Worm (Caenorhabditis elegans) whole organism, early embryonic: Measurements from ENCODE around the gene T23F2.2.

Source experiments
- B0310.2 ChIP-seq: sonication (generic microtip); optimal IDR thresholded peaks from 2 replicates; lab custom pipeline; 2016; ENCODE audit warnings: mild to moderate bottlenecking, missing genetic modification characterization, missing compliant biosample characterization
- F13C5.2 ChIP-seq: sonication (generic microtip); optimal IDR thresholded peaks from 2 replicates; lab custom pipeline; 2017; ENCODE audit warnings: mild to moderate bottlenecking, missing genetic modification characterization, inconsistent platforms, missing compliant biosample characterization
- aly-1 ChIP-seq: sonication (generic microtip); optimal IDR thresholded peaks from 2 replicates; lab custom pipeline; 2016; ENCODE audit warnings: missing genetic modification characterization, missing compliant biosample characterization
- ama-1 ChIP-seq: fragments of 150-350 bp; optimal IDR thresholded peaks from 2 replicates; lab custom pipeline; 2014
- ceh-13 ChIP-seq: fragments of 200-800 bp; sonication (Bioruptor generic); optimal IDR thresholded peaks from 2 replicates; lab custom pipeline; 2018; ENCODE audit warnings: mild to moderate bottlenecking, missing genetic modification characterization, missing compliant biosample characterization
- ceh-36 ChIP-seq: sonication (generic microtip); optimal IDR thresholded peaks from 2 replicates; lab custom pipeline; 2016; ENCODE audit warnings: missing genetic modification characterization, inconsistent platforms, missing compliant biosample characterization
- ets-7 ChIP-seq: sonication (generic microtip); optimal IDR thresholded peaks from 2 replicates; lab custom pipeline; 2016; ENCODE audit warnings: missing genotype, missing genetic modification characterization, missing compliant biosample characterization
- flt-1 ChIP-seq: fragments of 200-800 bp; sonication (Bioruptor generic); IDR thresholded peaks from 2 replicates; pipeline ENCODE4 v1.3.6; 2022; ENCODE audit warnings: missing genetic modification characterization, missing compliant biosample characterization
- hmbx-1 ChIP-seq: sonication (generic microtip); optimal IDR thresholded peaks from 2 replicates; lab custom pipeline; 2016; ENCODE audit warnings: mild to moderate bottlenecking, missing genetic modification characterization, missing compliant biosample characterization
- hmg-4 ChIP-seq: fragments of 200-800 bp; sonication (Bioruptor generic); optimal IDR thresholded peaks from 2 replicates; lab custom pipeline; 2018; ENCODE audit warnings: mild to moderate bottlenecking, missing genetic modification characterization, missing compliant biosample characterization
- hnd-1 ChIP-seq: sonication (generic microtip); optimal IDR thresholded peaks from 2 replicates; lab custom pipeline; 2016; ENCODE audit warnings: missing genetic modification characterization, missing compliant biosample characterization
- pes-1 ChIP-seq: fragments of 200-800 bp; sonication (Bioruptor generic); IDR thresholded peaks from 2 replicates; pipeline ENCODE4 v1.3.6; 2022; ENCODE audit warnings: missing genetic modification reagents, missing genetic modification characterization, missing compliant biosample characterization
- scrt-1 ChIP-seq: fragments of 200-800 bp; sonication (Bioruptor generic); IDR thresholded peaks from 2 replicates; pipeline ENCODE4 v1.3.6; 2022; ENCODE audit warnings: missing genetic modification characterization, missing compliant biosample characterization
- sea-1 ChIP-seq: fragments of 200-800 bp; sonication (Bioruptor generic); conservative IDR thresholded peaks from 2 replicates; pipeline ENCODE4 v1.3.6; 2022; ENCODE audit warnings: missing genetic modification characterization, missing compliant biosample characterization
- tbx-11 ChIP-seq: fragments of 200-800 bp; sonication (Bioruptor generic); IDR thresholded peaks from 2 replicates; pipeline ENCODE4 v1.3.6; 2022; ENCODE audit warnings: missing genetic modification characterization, missing compliant biosample characterization
- tbx-37 ChIP-seq: fragments of 200-800 bp; sonication (Bioruptor generic); conservative IDR thresholded peaks from 2 replicates; pipeline ENCODE4 v1.3.6; 2022; ENCODE audit warnings: missing genetic modification reagents, missing genetic modification characterization, missing compliant biosample characterization
- tra-4 ChIP-seq: sonication (generic microtip); optimal IDR thresholded peaks from 2 replicates; lab custom pipeline; 2017; ENCODE audit warnings: missing genetic modification characterization, missing compliant biosample characterization

Gene T23F2.2

ce11 chrX:5505148-5505547 lies at the start of gene T23F2.2:
TSS of gene T23F2.2 (minus strand) at chrX:5505248.
- no peak for TF ChIP-seq sea-1
- TF ChIP-seq B0310.2 (tag; lab: Kevin White, UChicago) = no peak
- no peak for TF ChIP-seq pes-1 (GFP tag; lab: Robert Waterston, UW)
- no peak for TF ChIP-seq tbx-11 (GFP tag; lab: Robert Waterston, UW)
- TF ChIP-seq hnd-1 (tag; lab: Kevin White, UChicago) = no peak
- TF ChIP-seq tbx-37 = no peak
- no peak for TF ChIP-seq ceh-13 (GFP tag; lab: Kevin White, UChicago)

ce11 chrX:5552652-5553051 lies 47.6 kb upstream of the T23F2.2 start, which contains the start of gene ifta-1:
TSS of gene ifta-1 (minus strand) at chrX:5552752.
- no peak for TF ChIP-seq aly-1 (tag; lab: Kevin White, UChicago)
- TF ChIP-seq sea-1 = no peak
- TF ChIP-seq F13C5.2 = no peak
- TF ChIP-seq hnd-1 (tag; lab: Kevin White, UChicago) = no peak
- TF ChIP-seq hmbx-1 (tag; lab: Kevin White, UChicago) = no peak
- no peak for TF ChIP-seq ama-1 (lab: Kevin White, UChicago)
- TF ChIP-seq tra-4 (tag; lab: Kevin White, UChicago) = no peak
- no peak for TF ChIP-seq tbx-37
- no peak for TF ChIP-seq ets-7 (tag; lab: Kevin White, UChicago)
- TF ChIP-seq tbx-11 (GFP tag; lab: Robert Waterston, UW) = no peak
- TF ChIP-seq B0310.2 (tag; lab: Kevin White, UChicago) = no peak
- TF ChIP-seq pes-1 (GFP tag; lab: Robert Waterston, UW) = no peak
- no peak for TF ChIP-seq hmg-4 (GFP tag; lab: Kevin White, UChicago)
- TF ChIP-seq ceh-13 (GFP tag; lab: Kevin White, UChicago) = no peak
- TF ChIP-seq flt-1 = no peak

DNA sequence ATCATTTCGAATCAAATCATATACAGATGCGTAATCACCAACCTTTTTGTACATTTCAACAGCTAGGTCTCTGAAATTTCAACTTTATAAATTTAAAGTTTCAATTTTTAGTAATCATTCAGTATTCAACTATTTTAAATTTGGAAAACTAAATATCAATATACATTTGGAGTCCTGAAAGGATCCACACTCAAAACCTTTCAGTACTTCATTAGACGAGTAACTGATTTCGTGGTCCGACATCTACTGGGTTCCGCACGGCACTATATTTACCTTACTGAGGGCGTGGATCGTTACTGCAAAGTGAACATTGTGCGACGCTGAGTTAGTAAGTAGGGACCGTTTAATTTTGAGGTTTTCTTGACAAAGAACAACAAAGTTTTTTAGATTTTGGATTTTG lies 42.8 kb upstream of the T23F2.2 start:
- no peak for TF ChIP-seq pes-1 (GFP tag; lab: Robert Waterston, UW)
- no peak for TF ChIP-seq F13C5.2
- TF ChIP-seq ets-7 (tag; lab: Kevin White, UChicago) = no peak

ce11 chrX:5543651-5544050 lies 38.6 kb upstream of the T23F2.2 start, which contains the start of gene C54G7.1:
TSS of gene C54G7.1 (plus strand) at chrX:5543951.
- TF ChIP-seq sea-1 = no peak
- TF ChIP-seq F13C5.2 = no peak
- TF ChIP-seq pes-1 (GFP tag; lab: Robert Waterston, UW) = no peak
- TF ChIP-seq ceh-13 (GFP tag; lab: Kevin White, UChicago) = no peak
- no peak for TF ChIP-seq ceh-36 (tag; lab: Kevin White, UChicago)
- TF ChIP-seq ets-7 (tag; lab: Kevin White, UChicago) = no peak
- no peak for TF ChIP-seq tra-4 (tag; lab: Kevin White, UChicago)
- no peak for TF ChIP-seq hnd-1 (tag; lab: Kevin White, UChicago)
- TF ChIP-seq tbx-37 = no peak
- TF ChIP-seq hmbx-1 (tag; lab: Kevin White, UChicago) = no peak

- TF ChIP-seq hmbx-1 (tag; lab: Kevin White, UChicago) (no peak), aly-1 (tag; lab: Kevin White, UChicago) (no peak), sea-1 (no peak), hmg-4 (GFP tag; lab: Kevin White, UChicago) (no peak), hnd-1 (tag; lab: Kevin White, UChicago) (no peak), B0310.2 (tag; lab: Kevin White, UChicago) (no peak), ama-1 (lab: Kevin White, UChicago) (no peak), ceh-13 (GFP tag; lab: Kevin White, UChicago) (no peak), flt-1 (no peak), ceh-36 (tag; lab: Kevin White, UChicago) (no peak), pes-1 (GFP tag; lab: Robert Waterston, UW) (no peak), scrt-1 (GFP tag; lab: Robert Waterston, UW) (no peak), ets-7 (tag; lab: Kevin White, UChicago) (no peak), tbx-37 (no peak), tbx-11 (GFP tag; lab: Robert Waterston, UW) (no peak), tra-4 (tag; lab: Kevin White, UChicago) (no peak), F13C5.2 (no peak)
Observed at ce11 chrX:5538416-5538815, 33.4 kb upstream of the T23F2.2 start, which contains the start of gene lgx-1. TSS of gene lgx-1 (minus strand) at chrX:5538516.

DNA sequence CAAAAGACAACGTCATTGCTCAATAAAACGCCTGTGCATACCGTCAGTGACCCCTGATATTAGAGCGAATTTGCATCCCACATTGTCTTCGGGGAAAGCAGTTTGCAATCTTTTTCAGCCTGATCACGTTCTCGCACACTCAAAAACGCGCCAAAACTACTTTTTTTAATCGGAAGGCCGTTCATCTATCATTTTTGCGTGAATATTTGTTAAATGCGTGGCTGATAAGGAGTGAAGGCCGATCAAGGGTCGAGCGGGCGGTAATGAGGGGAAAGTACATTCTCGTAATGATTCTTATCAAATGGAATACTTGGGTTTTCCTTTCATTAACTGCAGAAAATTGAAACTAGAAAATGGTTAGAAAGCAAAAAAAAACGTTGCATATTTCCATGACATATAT lies 19.2 kb upstream of the T23F2.2 start:
- TF ChIP-seq sea-1 (no peak), aly-1 (tag; lab: Kevin White, UChicago) (no peak), hmbx-1 (tag; lab: Kevin White, UChicago) (no peak), scrt-1 (GFP tag; lab: Robert Waterston, UW) (no peak), ceh-36 (tag; lab: Kevin White, UChicago) (no peak), F13C5.2 (no peak), tbx-37 (no peak), ets-7 (tag; lab: Kevin White, UChicago) (no peak), tra-4 (tag; lab: Kevin White, UChicago) (no peak), ama-1 (lab: Kevin White, UChicago) (no peak), pes-1 (GFP tag; lab: Robert Waterston, UW) (no peak), tbx-11 (GFP tag; lab: Robert Waterston, UW) (no peak)

- TF ChIP-seq ets-7 (tag; lab: Kevin White, UChicago) (no peak), F13C5.2 (no peak), tbx-11 (GFP tag; lab: Robert Waterston, UW) (no peak), sea-1 (no peak), pes-1 (GFP tag; lab: Robert Waterston, UW) (no peak), tbx-37 (no peak)
Observed at ce11 chrX:5522769-5523601, 17.9 kb upstream of the T23F2.2 start, which contains the start of gene mboa-3. TSS of gene mboa-3 (minus strand) at chrX:5522819.
